Fruit fly (Drosophila melanogaster) whole organism, embryonic: ENCODE measurements around the gene CG6654.

Experiments
- Atf-2 ChIP-seq: fragments of 200-800 bp; sonication (Bioruptor generic); optimal IDR thresholded peaks from 2 replicates; lab custom pipeline; 2016; ENCODE audit warnings: missing biosample characterization, missing genetic modification characterization
- Bgb ChIP-seq: fragments of 200-800 bp; sonication (Bioruptor generic); IDR thresholded peaks from 2 replicates; pipeline ENCODE4 v1.3.6; 2022; ENCODE audit warnings: missing biosample characterization, missing genetic modification characterization; ENCODE audit not compliant: partially characterized antibody
- CG10147 ChIP-seq: fragments of 200-800 bp; sonication (Bioruptor generic); optimal IDR thresholded peaks from 2 replicates; lab custom pipeline; 2019; ENCODE audit warnings: missing biosample characterization, mild to moderate bottlenecking, missing genetic modification characterization, moderate library complexity
- CG10321 ChIP-seq: fragments of 200-800 bp; sonication (Bioruptor generic); IDR thresholded peaks from 2 replicates; pipeline ENCODE4 v1.3.6; 2022; ENCODE audit warnings: missing biosample characterization, missing genetic modification characterization
- CG10366 ChIP-seq: fragments of 200-800 bp; sonication (Bioruptor generic); IDR thresholded peaks from 2 replicates; pipeline ENCODE4 v1.3.6; 2022; ENCODE audit warnings: missing biosample characterization, missing genetic modification characterization
- CG11504 ChIP-seq: fragments of 200-800 bp; sonication (Bioruptor generic); optimal IDR thresholded peaks from 3 replicates; lab custom pipeline; 2019; ENCODE audit warnings: missing biosample characterization, mild to moderate bottlenecking, missing genetic modification characterization, moderate library complexity
- CG13894 ChIP-seq: fragments of 200-800 bp; sonication (Bioruptor generic); optimal IDR thresholded peaks from 3 replicates; lab custom pipeline; 2018; ENCODE audit warnings: missing biosample characterization, mild to moderate bottlenecking, missing genetic modification characterization, moderate library complexity
- CG15269 ChIP-seq: fragments of 200-800 bp; sonication (Bioruptor generic); optimal IDR thresholded peaks from 2 replicates; lab custom pipeline; 2018; ENCODE audit warnings: missing biosample characterization, mild to moderate bottlenecking, missing genetic modification characterization, moderate library complexity
- CG15514 ChIP-seq: fragments of 200-800 bp; sonication (Bioruptor generic); optimal IDR thresholded peaks from 3 replicates; lab custom pipeline; 2017; ENCODE audit warnings: missing biosample characterization, missing genetic modification characterization, mild to moderate bottlenecking, moderate library complexity, missing genetic modification reagents
- CG1647 ChIP-seq: fragments of 200-800 bp; sonication (Bioruptor generic); optimal IDR thresholded peaks from 3 replicates; lab custom pipeline; 2016; ENCODE audit warnings: missing biosample characterization, missing genetic modification characterization
- CG16813 ChIP-seq: fragments of 200-800 bp; sonication (Bioruptor generic); IDR thresholded peaks from 3 replicates; pipeline ENCODE4 v1.3.6; 2022; ENCODE audit warnings: missing biosample characterization, missing genetic modification characterization; ENCODE audit not compliant: partially characterized antibody
- CG17328 ChIP-seq: fragments of 200-800 bp; sonication (Bioruptor generic); IDR thresholded peaks from 2 replicates; pipeline ENCODE4 v1.3.6; 2022; ENCODE audit warnings: missing biosample characterization, missing genetic modification characterization
- CG18011 ChIP-seq: fragments of 200-800 bp; sonication (Bioruptor generic); optimal IDR thresholded peaks from 2 replicates; lab custom pipeline; 2017; ENCODE audit warnings: missing biosample characterization, missing genetic modification characterization, mild to moderate bottlenecking, moderate library complexity, missing genotype
- CG2116 ChIP-seq: fragments of 200-800 bp; sonication (Bioruptor generic); optimal IDR thresholded peaks from 3 replicates; lab custom pipeline; 2018; ENCODE audit warnings: missing biosample characterization, mild to moderate bottlenecking, missing genetic modification characterization
- CG3281 ChIP-seq: fragments of 200-800 bp; sonication (Bioruptor generic); optimal IDR thresholded peaks from 3 replicates; lab custom pipeline; 2017; ENCODE audit warnings: missing biosample characterization, mild to moderate bottlenecking, missing genetic modification characterization
- CG34224 ChIP-seq: fragments of 200-800 bp; sonication (Bioruptor generic); IDR thresholded peaks from 3 replicates; pipeline ENCODE4 v1.3.6; 2022; ENCODE audit warnings: missing biosample characterization, missing genetic modification characterization; ENCODE audit not compliant: partially characterized antibody
- CG4360 ChIP-seq: fragments of 200-800 bp; sonication (Bioruptor generic); IDR thresholded peaks from 2 replicates; pipeline ENCODE4 v1.3.6; 2022; ENCODE audit warnings: missing biosample characterization, missing genetic modification characterization
- CG8478 ChIP-seq: fragments of >200 bp; optimal IDR thresholded peaks from 2 replicates; lab custom pipeline; 2018
- CoRest ChIP-seq: fragments of 200-800 bp; sonication (Bioruptor generic); optimal IDR thresholded peaks from 3 replicates; lab custom pipeline; 2018; ENCODE audit warnings: missing biosample characterization, mild to moderate bottlenecking, missing genetic modification characterization, moderate library complexity
- CrebB ChIP-seq: fragments of 200-800 bp; sonication (Bioruptor generic); optimal IDR thresholded peaks from 3 replicates; lab custom pipeline; 2018; ENCODE audit warnings: missing biosample characterization, mild to moderate bottlenecking, missing genetic modification characterization
- Dbx ChIP-seq: fragments of 200-800 bp; sonication (Bioruptor generic); IDR thresholded peaks from 3 replicates; pipeline ENCODE4 v1.3.6; 2022; ENCODE audit warnings: missing biosample characterization, missing genetic modification characterization
- Fer1 ChIP-seq: fragments of 200-800 bp; sonication (Bioruptor generic); optimal IDR thresholded peaks from 2 replicates; lab custom pipeline; 2017; ENCODE audit warnings: missing biosample characterization, mild to moderate bottlenecking, missing genetic modification characterization
- Fer2 ChIP-seq: fragments of 200-800 bp; sonication (Bioruptor generic); optimal IDR thresholded peaks from 2 replicates; lab custom pipeline; 2018; ENCODE audit warnings: missing biosample characterization, mild to moderate bottlenecking, missing genetic modification characterization, moderate library complexity
- H15 ChIP-seq: fragments of 200-800 bp; sonication (Bioruptor generic); IDR thresholded peaks from 3 replicates; pipeline ENCODE4 v1.3.6; 2022; ENCODE audit warnings: missing biosample characterization, missing genetic modification characterization
- Ptx1 ChIP-seq: fragments of 200-800 bp; sonication (Bioruptor generic); IDR thresholded peaks from 2 replicates; pipeline ENCODE4 v1.3.6; 2022; ENCODE audit warnings: missing biosample characterization, missing genetic modification characterization
- Scr ChIP-seq: fragments of 200-800 bp; sonication (Bioruptor generic); IDR thresholded peaks from 2 replicates; pipeline ENCODE4 v1.3.6; 2022; ENCODE audit warnings: missing biosample characterization, missing genetic modification characterization; ENCODE audit not compliant: partially characterized antibody
- Sry-δ ChIP-seq: fragments of 200-800 bp; sonication (Bioruptor generic); optimal IDR thresholded peaks from 2 replicates; lab custom pipeline; 2016; ENCODE audit warnings: missing biosample characterization, missing genetic modification characterization
- br ChIP-seq: fragments of >200 bp; optimal IDR thresholded peaks from 2 replicates; lab custom pipeline; 2017
- btn ChIP-seq: fragments of 200-800 bp; sonication (Bioruptor generic); optimal IDR thresholded peaks from 2 replicates; lab custom pipeline; 2016; ENCODE audit warnings: missing biosample characterization, missing genetic modification characterization
- cad ChIP-seq: fragments of >200 bp; optimal IDR thresholded peaks from 2 replicates; lab custom pipeline; 2017; ENCODE audit warnings: missing biosample characterization, missing genetic modification characterization
- crp ChIP-seq, 2 experiments: fragments of 200-800 bp; sonication (Bioruptor generic); optimal IDR thresholded peaks; 2 replicates in 1 of 2; 3 replicates in 1 of 2; lab custom pipeline; 2017; ENCODE audit warnings: missing biosample characterization in 2 of 2, missing genetic modification characterization in 2 of 2, mild to moderate bottlenecking in 1 of 2, moderate library complexity in 1 of 2
- cwo ChIP-seq: fragments of 200-800 bp; sonication (Bioruptor generic); optimal IDR thresholded peaks from 3 replicates; lab custom pipeline; 2017; ENCODE audit warnings: missing biosample characterization, missing genetic modification characterization, mild to moderate bottlenecking, moderate library complexity, missing genetic modification reagents
- dimm ChIP-seq: fragments of 200-800 bp; sonication (Bioruptor generic); IDR thresholded peaks from 2 replicates; pipeline ENCODE4 v1.3.6; 2022; ENCODE audit warnings: missing biosample characterization, missing genetic modification characterization
- dmrt11E ChIP-seq: fragments of 200-800 bp; sonication (Bioruptor generic); optimal IDR thresholded peaks from 3 replicates; lab custom pipeline; 2018; ENCODE audit warnings: missing biosample characterization, mild to moderate bottlenecking, missing genetic modification characterization, moderate library complexity
- fd3F ChIP-seq: fragments of 200-800 bp; sonication (Bioruptor generic); optimal IDR thresholded peaks from 2 replicates; lab custom pipeline; 2018; ENCODE audit warnings: missing biosample characterization, mild to moderate bottlenecking, missing genetic modification characterization, moderate library complexity
- fru ChIP-seq: fragments of >200 bp; optimal IDR thresholded peaks from 2 replicates; lab custom pipeline; 2017
- hkb ChIP-seq, 2 experiments: fragments of 200-800 bp in 1 of 2; fragments of >200 bp in 1 of 2; sonication (Bioruptor generic) in 1 of 2; IDR thresholded peaks in 1 of 2; optimal IDR thresholded peaks in 1 of 2; 2 replicates each; pipeline versions ENCODE4 v1.3.6 to Lab custom; 2017 to 2022; ENCODE audit warnings: missing biosample characterization in 1 of 2, missing genetic modification characterization in 1 of 2
- kah ChIP-seq: fragments of 200-800 bp; sonication (Bioruptor generic); optimal IDR thresholded peaks from 2 replicates; lab custom pipeline; 2018; ENCODE audit warnings: missing biosample characterization, mild to moderate bottlenecking, missing genetic modification characterization
- ken ChIP-seq: fragments of 200-800 bp; sonication (Bioruptor generic); IDR thresholded peaks from 3 replicates; pipeline ENCODE4 v1.3.6; 2022; ENCODE audit warnings: missing biosample characterization, missing genetic modification characterization
- mld ChIP-seq: fragments of 200-800 bp; sonication (Bioruptor generic); IDR thresholded peaks from 3 replicates; pipeline ENCODE4 v1.3.6; 2022; ENCODE audit warnings: missing biosample characterization, missing genetic modification characterization; ENCODE audit not compliant: partially characterized antibody
- nerfin-2 ChIP-seq: fragments of 200-800 bp; sonication (Bioruptor generic); IDR thresholded peaks from 2 replicates; pipeline ENCODE4 v1.3.6; 2022; ENCODE audit warnings: missing biosample characterization, missing genetic modification characterization; ENCODE audit not compliant: partially characterized antibody
- pnt ChIP-seq: fragments of 200-800 bp; sonication (Bioruptor generic); optimal IDR thresholded peaks from 3 replicates; lab custom pipeline; 2016; ENCODE audit warnings: missing biosample characterization, missing genetic modification characterization
- ranshi ChIP-seq: fragments of 200-800 bp; sonication (Bioruptor generic); IDR thresholded peaks from 2 replicates; pipeline ENCODE4 v1.3.6; 2022; ENCODE audit warnings: missing biosample characterization, missing genetic modification characterization
- seq ChIP-seq: fragments of 200-800 bp; sonication (Bioruptor generic); IDR thresholded peaks from 2 replicates; pipeline ENCODE4 v1.3.6; 2022; ENCODE audit warnings: missing biosample characterization, missing genetic modification characterization
- stwl ChIP-seq: fragments of 200-800 bp; sonication (Bioruptor generic); optimal IDR thresholded peaks from 3 replicates; lab custom pipeline; 2018; ENCODE audit warnings: missing biosample characterization, mild to moderate bottlenecking, missing genetic modification characterization, moderate library complexity
- tio ChIP-seq: fragments of 200-800 bp; sonication (Bioruptor generic); optimal IDR thresholded peaks from 2 replicates; lab custom pipeline; 2017; ENCODE audit warnings: missing biosample characterization, missing genetic modification characterization, inconsistent platforms
- unc-4 ChIP-seq: fragments of 200-800 bp; sonication (Bioruptor generic); IDR thresholded peaks from 2 replicates; pipeline ENCODE4 v1.3.6; 2022; ENCODE audit warnings: missing biosample characterization, missing genetic modification characterization; ENCODE audit not compliant: partially characterized antibody

Gene CG6654

dm6 chr3R:15196134-15197034 lies 17.1 kb downstream of the CG6654 start, which contains the start of the genes Kpc1 and CG42542 (continued):
- TF ChIP-seq CG2116 (peak; percentile 59), CG1647 (GFP tag; lab: Kevin White, UChicago) (peak; percentile 84), CG13894 (tag; lab: Kevin White, UChicago) (no peak), Dbx (GFP tag; lab: Robert Waterston, UW) (peak; percentile 89), cwo (GFP tag; lab: Kevin White, UChicago) (peak; percentile 58), nerfin-2 (GFP tag; lab: Robert Waterston, UW) (peak; percentile 70), cad (GFP tag; lab: Kevin White, UChicago) (no peak), Fer2 (tag; lab: Kevin White, UChicago) (peak; percentile 12), CG3281 (GFP tag; lab: Kevin White, UChicago) (peak; percentile 10), mld (GFP tag; lab: Robert Waterston, UW) (peak; percentile 59; the same call in 1 of the 3 replicates), br (lab: Kevin White, UChicago) (no peak), CG16813 (peak; percentile 92), hkb (optimal IDR thresholded peaks at IDR 0.05; lab: Kevin White, UChicago) (peak; percentile 35), hkb (GFP tag; IDR thresholded peaks at IDR 0.05; lab: Robert Waterston, UW) (0 out of 2 replicates have a peak, but pooled peaks have one; percentile 20), CG11504 (no peak), CG34224 (GFP tag; lab: Robert Waterston, UW) (peak; percentile 92; the same call in 2 of the 3 replicates), unc-4 (GFP tag; lab: Robert Waterston, UW) (peak; percentile 92), ken (GFP tag; lab: Robert Waterston, UW) (peak; percentile 67), H15 (0 out of 3 replicates have a peak, but pooled peaks have one; percentile 42), Scr (GFP tag; lab: Robert Waterston, UW) (peak; percentile 95), pnt (GFP tag; lab: Kevin White, UChicago) (peak; percentile 60), CG15269 (tag; lab: Kevin White, UChicago) (peak; percentile 55), crp (GFP tag; optimal IDR thresholded peaks at IDR 0.05; lab: Kevin White, UChicago) (peak; percentile 63 to 90), tio (GFP tag; lab: Kevin White, UChicago) (peak; percentile 83), Fer1 (GFP tag; lab: Kevin White, UChicago) (no peak), CG10147 (GFP tag; lab: Kevin White, UChicago) (no peak), dmrt11E (tag; lab: Kevin White, UChicago) (peak; percentile 75), CoRest (tag; lab: Kevin White, UChicago) (peak; percentile 81), stwl (tag; lab: Kevin White, UChicago) (peak; percentile 87), dimm (GFP tag; lab: Robert Waterston, UW) (no peak), CG10366 (GFP tag; lab: Robert Waterston, UW) (peak; percentile 61), Ptx1 (GFP tag; lab: Robert Waterston, UW) (peak; percentile 63), Sry-δ (peak; percentile 98), Atf-2 (GFP tag; lab: Kevin White, UChicago) (peak; percentile 72), CG10321 (GFP tag; lab: Robert Waterston, UW) (peak; percentile 86), CrebB (peak; percentile 52), kah (GFP tag; lab: Kevin White, UChicago) (no peak), CG8478 (lab: Kevin White, UChicago) (peak; percentile 85), CG17328 (GFP tag; lab: Robert Waterston, UW) (peak; percentile 19; the same call in 1 of the 2 replicates), ranshi (GFP tag; lab: Robert Waterston, UW) (no peak), CG18011 (GFP tag; lab: Kevin White, UChicago) (peak; percentile 41), CG15514 (peak; percentile 81), btn (GFP tag; lab: Kevin White, UChicago) (peak; percentile 16), seq (GFP tag; lab: Robert Waterston, UW) (no peak), CG4360 (GFP tag; lab: Robert Waterston, UW) (0 out of 2 replicates have a peak, but pooled peaks have one; percentile 16), fru (lab: Kevin White, UChicago) (no peak), Bgb (GFP tag; lab: Robert Waterston, UW) (peak; percentile 84), fd3F (GFP tag; lab: Kevin White, UChicago) (peak; percentile 29)
